Worm (Caenorhabditis elegans): Measurements from ENCODE around the gene cyp-33D3.

cyp-33D3 gene

ce11 chrV:18837125-18837524 lies at the start of gene cyp-33D3:
Gene cyp-33D3, minus strand, starts transcription at chrV:18837225.
- no peak for TF ChIP-seq nhr-12 (tag; optimal IDR thresholded peaks at IDR 0.05)
- TF ChIP-seq ham-2 (GFP tag; optimal IDR thresholded peaks at IDR 0.05), result no peak
- TF ChIP-seq tbx-8 (GFP tag; optimal IDR thresholded peaks at IDR 0.05), result no peak
- no peak for TF ChIP-seq flh-1 (GFP tag; optimal IDR thresholded peaks at IDR 0.05)
- TF ChIP-seq lin-32 (GFP tag; optimal IDR thresholded peaks at IDR 0.05), result no peak
- TF ChIP-seq lin-13 (tag; optimal IDR thresholded peaks at IDR 0.05), result no peak
- TF ChIP-seq sem-2 (GFP tag; optimal IDR thresholded peaks at IDR 0.05), result no peak
- no peak for TF ChIP-seq mep-1 (tag; optimal IDR thresholded peaks at IDR 0.05)
- no peak for TF ChIP-seq bed-3 (GFP tag; optimal IDR thresholded peaks at IDR 0.05)
- no peak for TF ChIP-seq ceh-39 (tag; optimal IDR thresholded peaks at IDR 0.05)
- TF ChIP-seq unc-120 (tag; optimal IDR thresholded peaks at IDR 0.05; ENCODE audit: poor library complexity, severe bottlenecking), result no peak
- TF ChIP-seq unc-39 (tag; optimal IDR thresholded peaks at IDR 0.05), result no peak
- no peak for TF ChIP-seq hlh-1 (tag; optimal IDR thresholded peaks at IDR 0.05)
- TF ChIP-seq lsy-2 (tag; optimal IDR thresholded peaks at IDR 0.05), result no peak
- no peak for TF ChIP-seq M03D4.4 (tag; optimal IDR thresholded peaks at IDR 0.05)
- TF ChIP-seq sptf-1 (tag; optimal IDR thresholded peaks at IDR 0.05), result no peak
- TF ChIP-seq unc-62 (GFP tag; optimal IDR thresholded peaks at IDR 0.05), result no peak

- TF ChIP-seq tbx-8 (GFP tag; optimal IDR thresholded peaks at IDR 0.05), result no peak
- TF ChIP-seq nhr-28 (tag; optimal IDR thresholded peaks at IDR 0.05), result no peak
- no peak for TF ChIP-seq ham-2 (GFP tag; optimal IDR thresholded peaks at IDR 0.05)
- TF ChIP-seq lsy-2 (tag; optimal IDR thresholded peaks at IDR 0.05), result no peak
- TF ChIP-seq ces-1 (GFP tag; optimal IDR thresholded peaks at IDR 0.05), result no peak
- TF ChIP-seq elt-3 (tag; optimal IDR thresholded peaks at IDR 0.05), result no peak
- TF ChIP-seq ceh-43 (GFP tag; optimal IDR thresholded peaks at IDR 0.05), result no peak
- no peak for TF ChIP-seq zip-8 (tag; optimal IDR thresholded peaks at IDR 0.05)
- TF ChIP-seq unc-120 (tag; optimal IDR thresholded peaks at IDR 0.05; ENCODE audit: poor library complexity, severe bottlenecking), result no peak
- TF ChIP-seq snpc-4 (tag; optimal IDR thresholded peaks at IDR 0.05), result no peak
- no peak for TF ChIP-seq mab-5 (tag; optimal IDR thresholded peaks at IDR 0.05)
- no peak for TF ChIP-seq nhr-237 (tag; optimal IDR thresholded peaks at IDR 0.05)
- no peak for TF ChIP-seq lin-32 (GFP tag; optimal IDR thresholded peaks at IDR 0.05)
- TF ChIP-seq unc-62 (GFP tag; optimal IDR thresholded peaks at IDR 0.05), result no peak
- no peak for TF ChIP-seq mls-2 (tag; optimal IDR thresholded peaks at IDR 0.05)
- no peak for TF ChIP-seq blmp-1 (tag; optimal IDR thresholded peaks at IDR 0.05)
- TF ChIP-seq ceh-39 (tag; optimal IDR thresholded peaks at IDR 0.05), result no peak
- no peak for TF ChIP-seq ceh-83 (GFP tag; optimal IDR thresholded peaks at IDR 0.05)
- TF ChIP-seq sem-2 (GFP tag; optimal IDR thresholded peaks at IDR 0.05), result no peak
These were observed 36.8 kb upstream of the cyp-33D3 start, which contains the start of gene ceh-51 for ce11 chrV:18873833-18874232. Gene ceh-51, plus strand, starts transcription at chrV:18874133.

ce11 chrV:18870955-18871354 lies 33.9 kb upstream of the cyp-33D3 start:
- TF ChIP-seq ham-2 (GFP tag; optimal IDR thresholded peaks at IDR 0.05) (no peak), sem-2 (GFP tag; optimal IDR thresholded peaks at IDR 0.05) (no peak), ztf-11 (tag; optimal IDR thresholded peaks at IDR 0.05) (no peak), lsy-2 (tag; optimal IDR thresholded peaks at IDR 0.05) (no peak), mls-2 (tag; optimal IDR thresholded peaks at IDR 0.05) (no peak), unc-62 (GFP tag; optimal IDR thresholded peaks at IDR 0.05) (no peak), tbx-8 (GFP tag; optimal IDR thresholded peaks at IDR 0.05) (no peak), flh-1 (GFP tag; optimal IDR thresholded peaks at IDR 0.05) (no peak), nhr-237 (tag; optimal IDR thresholded peaks at IDR 0.05) (no peak), mab-5 (tag; optimal IDR thresholded peaks at IDR 0.05) (no peak), elt-1 (tag; optimal IDR thresholded peaks at IDR 0.05; ENCODE audit: borderline replicate concordance, insufficient read depth) (no peak)

ce11 chrV:18868517-18868916 lies 31.5 kb upstream of the cyp-33D3 start:
- TF ChIP-seq drap-1 (GFP tag; optimal IDR thresholded peaks at IDR 0.05) (no peak), blmp-1 (tag; optimal IDR thresholded peaks at IDR 0.05) (no peak), unc-120 (tag; optimal IDR thresholded peaks at IDR 0.05; ENCODE audit: poor library complexity, severe bottlenecking) (no peak)

- no peak for TF ChIP-seq bed-3 (GFP tag; optimal IDR thresholded peaks at IDR 0.05)
These were observed 22.1 kb upstream of the cyp-33D3 start, which contains the start of gene wars-1 for ce11 chrV:18859121-18859520. Gene wars-1, minus strand, starts transcription at chrV:18859221.
